Worm (Caenorhabditis elegans) whole organism, young adult: ENCODE data around the gene str-3.

Experiments
- B0019.2 ChIP-seq: fragments of 200-800 bp; sonication (Bioruptor generic); conservative IDR thresholded peaks from 2 replicates; pipeline ENCODE4 v1.3.6; 2022; ENCODE audit warnings: missing genetic modification reagents, missing genetic modification characterization, missing compliant biosample characterization
- C17E4.6 ChIP-seq: fragments of 200-800 bp; sonication (Bioruptor generic); IDR thresholded peaks from 2 replicates; pipeline ENCODE4 v1.3.6; 2022; ENCODE audit warnings: missing genetic modification reagents, missing genetic modification characterization, missing compliant biosample characterization
- F33H1.4 ChIP-seq: fragments of 200-800 bp; sonication (Bioruptor generic); IDR thresholded peaks from 2 replicates; pipeline ENCODE4 v1.3.6; 2022; ENCODE audit warnings: missing genetic modification reagents, missing genetic modification characterization, missing compliant biosample characterization
- F52B5.7 ChIP-seq: sonication (generic microtip); optimal IDR thresholded peaks from 2 replicates; lab custom pipeline; 2016; ENCODE audit warnings: mild to moderate bottlenecking, missing genetic modification characterization, missing compliant biosample characterization
- F55B11.4 ChIP-seq: sonication (generic microtip); optimal IDR thresholded peaks from 2 replicates; lab custom pipeline; 2016; ENCODE audit warnings: missing compliant biosample characterization, missing genetic modification characterization, borderline replicate concordance; ENCODE audit not compliant: insufficient read depth
- F57A8.1 ChIP-seq: fragments of 200-800 bp; sonication (Bioruptor generic); optimal IDR thresholded peaks from 2 replicates; lab custom pipeline; 2018; ENCODE audit warnings: mild to moderate bottlenecking, missing genetic modification characterization, moderate library complexity, missing compliant biosample characterization
- T26A5.8 ChIP-seq: sonication (generic microtip); optimal IDR thresholded peaks from 2 replicates; lab custom pipeline; 2016; ENCODE audit warnings: missing genetic modification characterization, missing compliant biosample characterization
- Y53G8AR.9 ChIP-seq: fragments of 200-800 bp; sonication (Bioruptor generic); conservative IDR thresholded peaks from 2 replicates; pipeline ENCODE4 v1.3.6; 2022; ENCODE audit warnings: missing genetic modification reagents, missing genetic modification characterization, missing compliant biosample characterization
- Y56A3A.18 ChIP-seq: fragments of 200-800 bp; sonication (Bioruptor generic); IDR thresholded peaks from 2 replicates; pipeline ENCODE4 v1.3.6; 2022; ENCODE audit warnings: missing genetic modification reagents, missing genetic modification characterization, missing compliant biosample characterization
- ama-1 ChIP-seq, 3 experiments: fragments of 150-350 bp in 1 of 3; sonication (generic microtip) in 2 of 3; optimal IDR thresholded peaks; 2 replicates each; lab custom pipeline; 2014 to 2018; ENCODE audit warnings: missing biosample characterization in 2 of 3, missing genetic modification characterization in 2 of 3, missing genetic modification reagents in 2 of 3
- attf-3 ChIP-seq: fragments of 200-800 bp; sonication (Bioruptor generic); conservative IDR thresholded peaks from 2 replicates; pipeline ENCODE4 v1.3.6; 2022; ENCODE audit warnings: missing genetic modification reagents, missing genetic modification characterization, missing compliant biosample characterization
- attf-5 ChIP-seq: fragments of 200-800 bp; sonication (Bioruptor generic); optimal IDR thresholded peaks from 2 replicates; lab custom pipeline; 2018; ENCODE audit warnings: mild to moderate bottlenecking, missing genetic modification characterization, missing compliant biosample characterization
- bed-2 ChIP-seq: fragments of 200-800 bp; sonication (Bioruptor generic); IDR thresholded peaks from 2 replicates; pipeline ENCODE4 v1.3.6; 2022; ENCODE audit warnings: missing genetic modification reagents, missing genetic modification characterization, missing compliant biosample characterization
- cebp-1 ChIP-seq, 2 experiments: fragments of 200-800 bp in 1 of 2; sonication (Bioruptor generic) in 1 of 2; sonication (generic microtip) in 1 of 2; IDR thresholded peaks in 1 of 2; optimal IDR thresholded peaks in 1 of 2; 2 replicates each; pipeline versions ENCODE4 v1.3.6 to Lab custom; 2017 to 2022; ENCODE audit warnings: missing compliant biosample characterization in 2 of 2, missing genetic modification characterization in 2 of 2, mild to moderate bottlenecking in 1 of 2, missing genetic modification reagents in 1 of 2, moderate library complexity in 1 of 2
- ceh-100 ChIP-seq: fragments of 200-800 bp; sonication (Bioruptor generic); IDR thresholded peaks from 2 replicates; pipeline ENCODE4 v1.3.6; 2022; ENCODE audit warnings: missing genetic modification reagents, missing genetic modification characterization, missing compliant biosample characterization
- gei-17 ChIP-seq: fragments of 200-800 bp; sonication (Bioruptor generic); optimal IDR thresholded peaks from 2 replicates; lab custom pipeline; 2018; ENCODE audit warnings: mild to moderate bottlenecking, missing genetic modification characterization, missing compliant biosample characterization
- him-1 ChIP-seq: sonication (generic microtip); optimal IDR thresholded peaks from 2 replicates; lab custom pipeline; 2016; ENCODE audit warnings: missing genotype, missing genetic modification reagents, missing genetic modification characterization, missing compliant biosample characterization
- hmg-1.2 ChIP-seq: fragments of 200-800 bp; sonication (Bioruptor generic); IDR thresholded peaks from 2 replicates; pipeline ENCODE4 v1.3.6; 2022; ENCODE audit warnings: missing genetic modification reagents, missing genetic modification characterization, missing compliant biosample characterization
- hrde-1 ChIP-seq: sonication (generic microtip); optimal IDR thresholded peaks from 2 replicates; lab custom pipeline; 2016; ENCODE audit warnings: missing genetic modification characterization, mild to moderate bottlenecking, missing compliant biosample characterization, moderate library complexity, missing genotype, missing genetic modification reagents, borderline replicate concordance
- let-607 ChIP-seq, 2 experiments: fragments of 200-800 bp in 1 of 2; sonication (Bioruptor generic) in 1 of 2; sonication (generic microtip) in 1 of 2; optimal IDR thresholded peaks; 2 replicates each; lab custom pipeline; 2016 to 2018; ENCODE audit warnings: mild to moderate bottlenecking in 2 of 2, missing compliant biosample characterization in 2 of 2, missing genetic modification characterization in 2 of 2, moderate library complexity in 2 of 2, missing genotype in 1 of 2
- lin-40 ChIP-seq: sonication (generic microtip); optimal IDR thresholded peaks from 2 replicates; lab custom pipeline; 2016; ENCODE audit warnings: missing genetic modification characterization, mild to moderate bottlenecking, missing compliant biosample characterization, missing genotype, missing genetic modification reagents
- lin-54 ChIP-seq: fragments of 200-800 bp; sonication (Bioruptor generic); optimal IDR thresholded peaks from 2 replicates; lab custom pipeline; 2018; ENCODE audit warnings: mild to moderate bottlenecking, missing genetic modification characterization, missing compliant biosample characterization
- madf-6 ChIP-seq: fragments of 200-800 bp; sonication (Bioruptor generic); IDR thresholded peaks from 2 replicates; pipeline ENCODE4 v1.3.6; 2022; ENCODE audit warnings: missing genetic modification reagents, missing genetic modification characterization, missing compliant biosample characterization
- mes-4 ChIP-seq: sonication (generic microtip); optimal IDR thresholded peaks from 2 replicates; lab custom pipeline; 2016; ENCODE audit warnings: missing genotype, missing genetic modification characterization, missing compliant biosample characterization
- nfya-1 ChIP-seq: sonication (generic microtip); optimal IDR thresholded peaks from 2 replicates; lab custom pipeline; 2017; ENCODE audit warnings: antibody characterized with exemption, missing compliant biosample characterization, missing genetic modification characterization, borderline replicate concordance; ENCODE audit not compliant: insufficient read depth
- nfya-2 ChIP-seq: fragments of 200-800 bp; sonication (Bioruptor generic); IDR thresholded peaks from 2 replicates; pipeline ENCODE4 v1.3.6; 2022; ENCODE audit warnings: missing genetic modification reagents, missing genetic modification characterization, missing compliant biosample characterization
- nfyb-1 ChIP-seq: fragments of 200-800 bp; sonication (Bioruptor generic); IDR thresholded peaks from 2 replicates; pipeline ENCODE4 v1.3.6; 2022; ENCODE audit warnings: missing genetic modification reagents, missing genetic modification characterization, missing compliant biosample characterization
- nhr-120 ChIP-seq: fragments of 200-800 bp; sonication (Bioruptor generic); IDR thresholded peaks from 2 replicates; pipeline ENCODE4 v1.3.6; 2022; ENCODE audit warnings: missing genetic modification characterization, missing compliant biosample characterization
- nhr-80 ChIP-seq: sonication (generic microtip); optimal IDR thresholded peaks from 2 replicates; lab custom pipeline; 2016; ENCODE audit warnings: missing genetic modification characterization, missing compliant biosample characterization
- rcor-1 ChIP-seq: fragments of 200-800 bp; sonication (Bioruptor generic); IDR thresholded peaks from 2 replicates; pipeline ENCODE4 v1.3.6; 2022; ENCODE audit warnings: missing genetic modification reagents, missing genetic modification characterization, missing compliant biosample characterization
- repo-1 ChIP-seq: sonication (generic microtip); optimal IDR thresholded peaks from 2 replicates; lab custom pipeline; 2017; ENCODE audit warnings: mild to moderate bottlenecking, missing genetic modification characterization, missing compliant biosample characterization
- sea-2 ChIP-seq: fragments of 200-800 bp; sonication (Bioruptor generic); IDR thresholded peaks from 2 replicates; pipeline ENCODE4 v1.3.6; 2022; ENCODE audit warnings: missing genetic modification characterization, missing compliant biosample characterization
- tbp1 ChIP-seq: fragments of 200-800 bp; sonication (Bioruptor generic); optimal IDR thresholded peaks from 2 replicates; lab custom pipeline; 2018; ENCODE audit warnings: mild to moderate bottlenecking, missing genetic modification characterization, missing compliant biosample characterization
- tlf-1 ChIP-seq: fragments of 200-800 bp; sonication (Bioruptor generic); optimal IDR thresholded peaks from 2 replicates; lab custom pipeline; 2018; ENCODE audit warnings: mild to moderate bottlenecking, missing genetic modification characterization, missing compliant biosample characterization
- xnd-1 ChIP-seq: sonication (generic microtip); optimal IDR thresholded peaks from 2 replicates; lab custom pipeline; 2016; ENCODE audit warnings: missing genotype, missing genetic modification reagents, missing genetic modification characterization, missing compliant biosample characterization
- ztf-18 ChIP-seq: sonication (generic microtip); optimal IDR thresholded peaks from 2 replicates; lab custom pipeline; 2016; ENCODE audit warnings: missing genotype, mild to moderate bottlenecking, missing genetic modification characterization, missing compliant biosample characterization
- ztf-22 ChIP-seq: fragments of 200-800 bp; sonication (Bioruptor generic); optimal IDR thresholded peaks from 2 replicates; lab custom pipeline; 2018; ENCODE audit warnings: mild to moderate bottlenecking, missing genetic modification characterization, moderate library complexity, missing compliant biosample characterization
- ztf-3 ChIP-seq: fragments of 200-800 bp; sonication (Bioruptor generic); optimal IDR thresholded peaks from 2 replicates; lab custom pipeline; 2018; ENCODE audit warnings: mild to moderate bottlenecking, missing genetic modification characterization, missing compliant biosample characterization

str-3 gene

ce11 chrIV:11130774-11131173, 30.6 kb upstream of the str-3 start (continued):
- peak in 1 of 2 experiments; percentile 8 for TF ChIP-seq let-607 (tag; optimal IDR thresholded peaks at IDR 0.05; lab: Kevin White, UChicago)
- TF ChIP-seq Y53G8AR.9 (GFP tag; lab: Robert Waterston, UW) = no peak
- no peak for TF ChIP-seq gei-17 (GFP tag; lab: Kevin White, UChicago)
- TF ChIP-seq nhr-80 (tag; lab: Kevin White, UChicago) = peak; percentile 45
- no peak for TF ChIP-seq F52B5.7
- no peak for TF ChIP-seq attf-3 (GFP tag; lab: Robert Waterston, UW)

- TF ChIP-seq ztf-3 (GFP tag; lab: Kevin White, UChicago) (no peak), F33H1.4 (GFP tag; lab: Robert Waterston, UW) (no peak), tbp1 (GFP tag; lab: Kevin White, UChicago) (no peak), F55B11.4 (no peak), C17E4.6 (GFP tag; lab: Robert Waterston, UW) (no peak), him-1 (tag; lab: Kevin White, UChicago) (no peak), nfya-1 (tag; lab: Kevin White, UChicago) (no peak)
Observed at ce11 chrIV:11126028-11126427, 25.9 kb upstream of the str-3 start.

ce11 chrIV:11126004-11126027, 25.6 kb upstream of the str-3 start, which contains the start of gene swsn-4:
Gene swsn-4 (plus strand): TSS chrIV:11126024.
- TF ChIP-seq Y56A3A.18 (GFP tag; lab: Robert Waterston, UW) = no peak
- no peak for TF ChIP-seq sea-2
- TF ChIP-seq bed-2 (GFP tag; lab: Robert Waterston, UW) = no peak
- TF ChIP-seq nhr-120 (GFP tag; lab: Robert Waterston, UW) = no peak
- TF ChIP-seq ceh-100 (GFP tag; lab: Robert Waterston, UW) = no peak
- no peak for TF ChIP-seq F57A8.1 (GFP tag; lab: Kevin White, UChicago)
- TF ChIP-seq nfyb-1 (GFP tag; lab: Robert Waterston, UW) = no peak
- TF ChIP-seq ztf-18 = no peak
- TF ChIP-seq ama-1 (optimal IDR thresholded peaks at IDR 0.05; lab: Kevin White, UChicago) = no peak
- no peak for TF ChIP-seq ama-1 (GFP tag; optimal IDR thresholded peaks at IDR 0.05; lab: Kevin White, UChicago)
- no peak for TF ChIP-seq B0019.2 (GFP tag; lab: Robert Waterston, UW)
- TF ChIP-seq lin-40 (tag; lab: Kevin White, UChicago) = no peak
- TF ChIP-seq attf-5 (GFP tag; lab: Kevin White, UChicago) = no peak
- no peak for TF ChIP-seq ztf-22 (GFP tag; lab: Kevin White, UChicago)
- TF ChIP-seq T26A5.8 (tag; lab: Kevin White, UChicago) = no peak
- TF ChIP-seq C17E4.6 (GFP tag; lab: Robert Waterston, UW) = no peak

- TF ChIP-seq lin-54 (GFP tag; lab: Kevin White, UChicago) = peak; percentile 11
- TF ChIP-seq hrde-1 (tag; lab: Kevin White, UChicago) = no peak
Observed at ce11 chrIV:11125604-11126003, 25.4 kb upstream of the str-3 start.

- TF ChIP-seq repo-1 (tag; lab: Kevin White, UChicago) (no peak), nfyb-1 (GFP tag; lab: Robert Waterston, UW) (peak; percentile 95), tlf-1 (no peak), rcor-1 (GFP tag; lab: Robert Waterston, UW) (no peak), cebp-1 (GFP tag; IDR thresholded peaks at IDR 0.05; lab: Robert Waterston, UW) (no peak), cebp-1 (tag; optimal IDR thresholded peaks at IDR 0.05; lab: Kevin White, UChicago) (peak; percentile 31), xnd-1 (tag; lab: Kevin White, UChicago) (no peak), let-607 (tag; optimal IDR thresholded peaks at IDR 0.05; lab: Kevin White, UChicago) (peak in 1 of 2 experiments; percentile 48), F52B5.7 (no peak), madf-6 (GFP tag; lab: Robert Waterston, UW) (no peak), attf-3 (GFP tag; lab: Robert Waterston, UW) (no peak), nfya-2 (GFP tag; lab: Robert Waterston, UW) (no peak), mes-4 (tag; lab: Kevin White, UChicago) (no peak), attf-5 (GFP tag; lab: Kevin White, UChicago) (no peak), hmg-1.2 (GFP tag; lab: Robert Waterston, UW) (peak; percentile 100)
Observed at ce11 chrIV:11125200-11125599, 25.0 kb upstream of the str-3 start.
